Worm (Caenorhabditis elegans) whole organism, L2 larva: ENCODE results near the gene AH6.17.

Experiments used
- mdl-1 ChIP-seq, 2 experiments: fragments of 150-350 bp in 1 of 2; sonication (generic microtip) in 1 of 2; optimal IDR thresholded peaks; 2 replicates each; lab custom pipeline; 2017; ENCODE audit warnings: missing biosample characterization in 2 of 2, missing genetic modification characterization in 2 of 2
- nhr-10 ChIP-seq: sonication (generic microtip); optimal IDR thresholded peaks from 2 replicates; lab custom pipeline; 2017; ENCODE audit warnings: missing biosample characterization, missing genetic modification characterization
- nhr-12 ChIP-seq: fragments of 150-350 bp; optimal IDR thresholded peaks from 2 replicates; lab custom pipeline; 2014; ENCODE audit warnings: missing biosample characterization, missing genetic modification characterization
- unc-62 ChIP-seq: fragments of 150-350 bp; optimal IDR thresholded peaks from 2 replicates; lab custom pipeline; 2014; ENCODE audit warnings: missing biosample characterization, missing genetic modification reagents, missing genetic modification characterization
- ztf-11 ChIP-seq: sonication (generic microtip); optimal IDR thresholded peaks from 2 replicates; lab custom pipeline; 2017; ENCODE audit warnings: missing biosample characterization, missing genetic modification characterization

DNA sequence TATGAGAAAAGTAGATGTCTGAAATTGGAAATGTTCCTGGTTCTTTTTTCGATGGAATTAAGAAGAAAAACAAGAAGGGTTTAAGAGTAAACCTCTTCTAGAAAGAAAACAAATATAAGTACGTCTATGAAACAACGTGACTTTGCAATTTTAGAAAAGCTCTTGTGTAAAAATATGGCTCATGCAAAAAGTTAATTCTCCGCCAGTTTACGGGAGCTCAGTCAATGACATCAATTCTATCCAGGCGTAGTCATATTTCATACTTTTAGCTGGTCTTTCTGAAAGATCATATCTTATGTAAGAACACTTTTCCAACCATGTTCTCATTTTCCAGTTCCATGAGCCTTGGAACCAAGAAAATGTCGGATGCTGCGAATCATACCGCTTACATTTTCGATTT is 33.0 kb upstream of the AH6.17 start:
- TF ChIP-seq nhr-10 (tag; lab: Kevin White, UChicago) (no peak), unc-62 (GFP tag; lab: Kevin White, UChicago) (no peak), ztf-11 (tag; lab: Kevin White, UChicago) (no peak), mdl-1 (tag; optimal IDR thresholded peaks at IDR 0.05; lab: Kevin White, UChicago) (no peak), nhr-12 (tag; lab: Kevin White, UChicago) (no peak)
